Fruit fly (Drosophila melanogaster): ENCODE measurements around the gene CG2887.

The CG2887 gene

dm6 chrX:10460506-10461114 lies 17.7 kb downstream of the CG2887 start, which contains the start of gene Neb-cGP (continued):
- peak; percentile 88 for TF ChIP-seq Rfx (GFP tag; IDR thresholded peaks at IDR 0.05)
- peak; percentile 55 for TF ChIP-seq CG4424 (GFP tag; optimal IDR thresholded peaks at IDR 0.05)
- TF ChIP-seq Jarid2 (GFP tag; optimal IDR thresholded peaks at IDR 0.05): no peak
- TF ChIP-seq amos (GFP tag; IDR thresholded peaks at IDR 0.05; ENCODE audit: partially characterized antibody): peak; percentile 96
- no peak for TF ChIP-seq Eip74EF (GFP tag; optimal IDR thresholded peaks at IDR 0.05)
- TF ChIP-seq Blimp-1 (GFP tag; optimal IDR thresholded peaks at IDR 0.05): no peak
- TF ChIP-seq CG12391 (tag; optimal IDR thresholded peaks at IDR 0.05): peak; percentile 64
- peak; percentile 19 for TF ChIP-seq bab2 (GFP tag; optimal IDR thresholded peaks at IDR 0.05)
- peak; percentile 18 for TF ChIP-seq fu2 (GFP tag; optimal IDR thresholded peaks at IDR 0.05)
- peak; percentile 93 for TF ChIP-seq CG16813 (GFP tag; IDR thresholded peaks at IDR 0.05; ENCODE audit: partially characterized antibody)
- TF ChIP-seq CG2120 (GFP tag; optimal IDR thresholded peaks at IDR 0.05): peak; percentile 84
- TF ChIP-seq pnt (GFP tag; optimal IDR thresholded peaks at IDR 0.05): no peak
- no peak for TF ChIP-seq nau (GFP tag; optimal IDR thresholded peaks at IDR 0.05)
- TF ChIP-seq cas (GFP tag; IDR thresholded peaks at IDR 0.05): 0 out of 2 replicates have a peak, but pooled peaks have one; percentile 39
- peak; percentile 73 for TF ChIP-seq Fer1 (GFP tag; optimal IDR thresholded peaks at IDR 0.05)
- TF ChIP-seq CG3281 (GFP tag; optimal IDR thresholded peaks at IDR 0.05): peak; percentile 41
- peak; percentile 75 for TF ChIP-seq Lhr (GFP tag; optimal IDR thresholded peaks at IDR 0.05)
- peak; percentile 61 for TF ChIP-seq CG17829 (tag; optimal IDR thresholded peaks at IDR 0.05)
- no peak for TF ChIP-seq sima (GFP tag; optimal IDR thresholded peaks at IDR 0.05)
- no peak for TF ChIP-seq CG8478 (optimal IDR thresholded peaks at IDR 0.05)
- TF ChIP-seq zfh1 (GFP tag; IDR thresholded peaks at IDR 0.05): peak; percentile 69; the same call in 2 of the 3 replicates
- TF ChIP-seq CG14014 (GFP tag; IDR thresholded peaks at IDR 0.05): peak; percentile 50; the same call in 1 of the 2 replicates
- TF ChIP-seq vvl (GFP tag; IDR thresholded peaks at IDR 0.05): peak; percentile 82
- TF ChIP-seq HLH4C (GFP tag; IDR thresholded peaks at IDR 0.05; ENCODE audit: partially characterized antibody): peak; percentile 94
- peak; percentile 38 for TF ChIP-seq Six4 (GFP tag; optimal IDR thresholded peaks at IDR 0.05)
- peak; percentile 46; the same call in 1 of the 2 replicates for TF ChIP-seq HLH3B (GFP tag; IDR thresholded peaks at IDR 0.05)
- peak; percentile 98 for TF ChIP-seq stwl (tag; optimal IDR thresholded peaks at IDR 0.05)
- no peak for TF ChIP-seq gt (GFP tag; IDR thresholded peaks at IDR 0.05)
- no peak for TF ChIP-seq toy (GFP tag; IDR thresholded peaks at IDR 0.05)
- TF ChIP-seq sim (GFP tag; IDR thresholded peaks at IDR 0.05): no peak
- TF ChIP-seq CG12219 (GFP tag; optimal IDR thresholded peaks at IDR 0.05): no peak
- no peak for TF ChIP-seq corto (GFP tag; optimal IDR thresholded peaks at IDR 0.05)
- no peak for TF ChIP-seq Sox102F (GFP tag; optimal IDR thresholded peaks at IDR 0.05)
- TF ChIP-seq CG8089 (GFP tag; optimal IDR thresholded peaks at IDR 0.05): no peak
- TF ChIP-seq CG30431 (GFP tag; optimal IDR thresholded peaks at IDR 0.05): peak; percentile 35
- no peak for TF ChIP-seq crc (GFP tag; optimal IDR thresholded peaks at IDR 0.05)
- TF ChIP-seq CG13894 (tag; optimal IDR thresholded peaks at IDR 0.05): peak; percentile 79
- TF ChIP-seq Usf (GFP tag; optimal IDR thresholded peaks at IDR 0.05): peak; percentile 10
- peak; percentile 96 for TF ChIP-seq Med (GFP tag)
- TF ChIP-seq lilli (GFP tag; optimal IDR thresholded peaks at IDR 0.05): peak; percentile 77
- TF ChIP-seq slou (GFP tag; optimal IDR thresholded peaks at IDR 0.05): peak; percentile 37
- peak; percentile 67 for TF ChIP-seq BtbVII (GFP tag; optimal IDR thresholded peaks at IDR 0.05)
- TF ChIP-seq bsh (GFP tag; optimal IDR thresholded peaks at IDR 0.05): no peak
- TF ChIP-seq CG18262 (tag; optimal IDR thresholded peaks at IDR 0.05): peak; percentile 36
- no peak for TF ChIP-seq otp (GFP tag; IDR thresholded peaks at IDR 0.05)
- peak; percentile 90 for TF ChIP-seq Scr (GFP tag; IDR thresholded peaks at IDR 0.05; ENCODE audit: partially characterized antibody)
- TF ChIP-seq CHES-1-like (GFP tag; optimal IDR thresholded peaks at IDR 0.05): peak; percentile 47
- no peak for TF ChIP-seq Kr (GFP tag; optimal IDR thresholded peaks at IDR 0.05)
- TF ChIP-seq PHDP (tag; optimal IDR thresholded peaks at IDR 0.05): peak; percentile 55
- peak; percentile 31; the same call in 1 of the 3 replicates for TF ChIP-seq Aef1 (GFP tag; IDR thresholded peaks at IDR 0.05)
